Worm (Caenorhabditis elegans) whole organism, L1 larva: Measurements from ENCODE around the gene cua-1.

Experiments used
- C34B4.2 ChIP-seq: sonication (generic microtip); optimal IDR thresholded peaks from 2 replicates; lab custom pipeline; 2017; ENCODE audit warnings: mild to moderate bottlenecking, missing genetic modification characterization, missing compliant biosample characterization
- aly-2 ChIP-seq: fragments of 150-350 bp; optimal IDR thresholded peaks from 2 replicates; lab custom pipeline; 2014; ENCODE audit warnings: missing biosample characterization, missing genetic modification characterization
- blmp-1 ChIP-seq: fragments of 150-350 bp; optimal IDR thresholded peaks from 2 replicates; lab custom pipeline; 2014; ENCODE audit warnings: missing biosample characterization, missing genetic modification characterization
- ceh-63 ChIP-seq: fragments of 200-800 bp; sonication (Bioruptor generic); optimal IDR thresholded peaks from 2 replicates; lab custom pipeline; 2018; ENCODE audit warnings: mild to moderate bottlenecking, missing genetic modification characterization, missing compliant biosample characterization
- ceh-82 ChIP-seq, 3 experiments: fragments of 150-350 bp in 1 of 3; sonication (generic microtip) in 2 of 3; optimal IDR thresholded peaks; 2 replicates each; lab custom pipeline; 2014 to 2017; ENCODE audit warnings: missing biosample characterization in 3 of 3, missing genetic modification characterization in 3 of 3
- ceh-88 ChIP-seq: fragments of 200-800 bp; sonication (Bioruptor generic); IDR thresholded peaks from 2 replicates; pipeline ENCODE4 v1.3.6; 2022; ENCODE audit warnings: missing genetic modification characterization, missing compliant biosample characterization
- dpl-1 ChIP-seq, 3 experiments: fragments of 150-350 bp in 2 of 3; sonication (generic microtip) in 1 of 3; optimal IDR thresholded peaks; 2 replicates each; lab custom pipeline; 2014 to 2017; ENCODE audit warnings: missing biosample characterization in 3 of 3, missing genetic modification characterization in 3 of 3, missing genetic modification reagents in 3 of 3
- efl-1 ChIP-seq, 4 experiments: fragments of 150-350 bp; optimal IDR thresholded peaks in 3 of 4; peaks in 1 of 4; 1 replicate in 1 of 4; 2 replicates in 3 of 4; lab custom pipeline; 2014; ENCODE audit warnings: missing biosample characterization in 2 of 4, missing genetic modification characterization in 2 of 4, missing genetic modification reagents in 2 of 4
- egl-27 ChIP-seq, 2 experiments: fragments of 150-350 bp in 1 of 2; sonication (generic microtip); optimal IDR thresholded peaks; 3 replicates each; lab custom pipeline; 2017 to 2018; ENCODE audit warnings: missing biosample characterization in 2 of 2, missing genetic modification characterization in 2 of 2, missing genetic modification reagents in 2 of 2
- elt-3 ChIP-seq, 6 experiments: fragments of 150-350 bp in 1 of 6; sonication (generic microtip); optimal IDR thresholded peaks; 2 replicates each; lab custom pipeline; 2017 to 2018; ENCODE audit warnings: missing biosample characterization in 6 of 6, missing genetic modification characterization in 6 of 6, inconsistent platforms in 1 of 6
- fkh-10 ChIP-seq: sonication (generic microtip); optimal IDR thresholded peaks from 2 replicates; lab custom pipeline; 2017; ENCODE audit warnings: missing biosample characterization, missing genetic modification reagents, missing genetic modification characterization
- fkh-4 ChIP-seq: sonication (generic microtip); optimal IDR thresholded peaks from 2 replicates; lab custom pipeline; 2016; ENCODE audit warnings: missing compliant biosample characterization, missing genetic modification characterization, borderline replicate concordance
- fkh-8 ChIP-seq: sonication (generic microtip); optimal IDR thresholded peaks from 2 replicates; lab custom pipeline; 2016; ENCODE audit warnings: mild to moderate bottlenecking, missing genetic modification characterization, missing compliant biosample characterization
- hlh-17 ChIP-seq: fragments of 200-800 bp; sonication (Bioruptor generic); optimal IDR thresholded peaks from 2 replicates; lab custom pipeline; 2018; ENCODE audit warnings: missing genetic modification characterization, mild to moderate bottlenecking, missing compliant biosample characterization, moderate library complexity, borderline replicate concordance
- hpl-2 ChIP-seq: fragments of 150-350 bp; optimal IDR thresholded peaks from 2 replicates; lab custom pipeline; 2014; ENCODE audit warnings: missing biosample characterization, missing genetic modification reagents, missing genetic modification characterization
- isw-1 ChIP-seq: fragments of 200-800 bp; sonication (Bioruptor generic); IDR thresholded peaks from 2 replicates; pipeline ENCODE4 v1.3.6; 2022; ENCODE audit warnings: missing genetic modification characterization, missing compliant biosample characterization
- jun-1 ChIP-seq: fragments of 150-350 bp; optimal IDR thresholded peaks from 2 replicates; lab custom pipeline; 2014; ENCODE audit warnings: missing biosample characterization, missing genetic modification reagents, missing genetic modification characterization
- lin-13 ChIP-seq: fragments of 150-350 bp; optimal IDR thresholded peaks from 2 replicates; lab custom pipeline; 2014; ENCODE audit warnings: missing biosample characterization, missing genetic modification reagents, missing genetic modification characterization
- lin-35 ChIP-seq, 2 experiments: fragments of 150-350 bp; optimal IDR thresholded peaks; 2 replicates each; lab custom pipeline; 2014; ENCODE audit warnings: missing biosample characterization in 2 of 2, missing genetic modification characterization in 2 of 2, missing genetic modification reagents in 2 of 2
- lsy-2 ChIP-seq, 2 experiments: fragments of 150-350 bp; optimal IDR thresholded peaks; 2 replicates each; lab custom pipeline; 2014; ENCODE audit warnings: missing biosample characterization in 2 of 2, missing genetic modification characterization in 2 of 2
- mef-2 ChIP-seq: fragments of 150-350 bp; optimal IDR thresholded peaks from 2 replicates; lab custom pipeline; 2014; ENCODE audit warnings: missing biosample characterization, missing genetic modification characterization
- nhr-19 ChIP-seq: fragments of 200-800 bp; sonication (Bioruptor generic); conservative IDR thresholded peaks from 2 replicates; pipeline ENCODE4 v1.3.6; 2022; ENCODE audit warnings: missing genetic modification characterization, missing compliant biosample characterization
- nhr-20 ChIP-seq: sonication (generic microtip); optimal IDR thresholded peaks from 2 replicates; lab custom pipeline; 2016; ENCODE audit warnings: mild to moderate bottlenecking, missing genetic modification characterization, missing compliant biosample characterization
- nhr-47 ChIP-seq: sonication (generic microtip); optimal IDR thresholded peaks from 2 replicates; lab custom pipeline; 2016; ENCODE audit warnings: mild to moderate bottlenecking, missing genetic modification characterization, moderate library complexity, missing compliant biosample characterization
- nhr-85 ChIP-seq: sonication (generic microtip); peaks from one replicate; lab custom pipeline; 2016; ENCODE audit warnings: missing genetic modification characterization, inconsistent platforms, missing compliant biosample characterization
- nhr-90 ChIP-seq: sonication (generic microtip); optimal IDR thresholded peaks from 2 replicates; lab custom pipeline; 2016; ENCODE audit warnings: mild to moderate bottlenecking, missing genetic modification characterization, missing compliant biosample characterization; ENCODE audit not compliant: poor library complexity
- pax-3 ChIP-seq: fragments of 200-800 bp; sonication (Bioruptor generic); optimal IDR thresholded peaks from 2 replicates; lab custom pipeline; 2018; ENCODE audit warnings: mild to moderate bottlenecking, missing genetic modification characterization, moderate library complexity, missing compliant biosample characterization
- pqm-1 ChIP-seq: sonication (generic microtip); optimal IDR thresholded peaks from 3 replicates; lab custom pipeline; 2017; ENCODE audit warnings: missing biosample characterization, missing genetic modification characterization
- rnt-1 ChIP-seq: sonication (generic microtip); optimal IDR thresholded peaks from 2 replicates; lab custom pipeline; 2016; ENCODE audit warnings: mild to moderate bottlenecking, missing genetic modification characterization, moderate library complexity, missing compliant biosample characterization
- skn-1 ChIP-seq: fragments of 150-350 bp; optimal IDR thresholded peaks from 2 replicates; lab custom pipeline; 2014; ENCODE audit warnings: missing biosample characterization, missing genetic modification characterization
- snu-23 ChIP-seq: sonication (generic microtip); optimal IDR thresholded peaks from 2 replicates; lab custom pipeline; 2016; ENCODE audit warnings: missing genetic modification characterization, missing compliant biosample characterization
- sox-4 ChIP-seq: sonication (generic microtip); optimal IDR thresholded peaks from 2 replicates; lab custom pipeline; 2016; ENCODE audit warnings: missing genetic modification characterization, missing compliant biosample characterization
- swsn-7 ChIP-seq: sonication (generic microtip); optimal IDR thresholded peaks from 2 replicates; lab custom pipeline; 2016; ENCODE audit warnings: missing genetic modification characterization, missing compliant biosample characterization
- tlp-1 ChIP-seq: fragments of 150-350 bp; optimal IDR thresholded peaks from 2 replicates; lab custom pipeline; 2014; ENCODE audit warnings: missing biosample characterization, missing genetic modification characterization
- unc-98 ChIP-seq: fragments of 200-800 bp; sonication (Bioruptor generic); IDR thresholded peaks from 2 replicates; pipeline ENCODE4 v1.3.6; 2022; ENCODE audit warnings: missing genetic modification characterization, missing compliant biosample characterization
- vab-15 ChIP-seq: sonication (generic microtip); optimal IDR thresholded peaks from 2 replicates; lab custom pipeline; 2017; ENCODE audit warnings: missing genotype, mild to moderate bottlenecking, missing genetic modification characterization, missing compliant biosample characterization
- xbp-1 ChIP-seq: sonication (generic microtip); optimal IDR thresholded peaks from 2 replicates; lab custom pipeline; 2016; ENCODE audit warnings: missing genetic modification characterization, missing compliant biosample characterization
- zag-1 ChIP-seq: fragments of 150-350 bp; optimal IDR thresholded peaks from 2 replicates; lab custom pipeline; 2014; ENCODE audit warnings: missing biosample characterization, missing genetic modification characterization
- zip-4 ChIP-seq: fragments of 200-800 bp; sonication (Bioruptor generic); optimal IDR thresholded peaks from 2 replicates; lab custom pipeline; 2018; ENCODE audit warnings: mild to moderate bottlenecking, missing genetic modification characterization, moderate library complexity, missing compliant biosample characterization
- ztf-11 ChIP-seq, 2 experiments: sonication (generic microtip); optimal IDR thresholded peaks; 2 replicates each; lab custom pipeline; 2016 to 2017; ENCODE audit warnings: missing genetic modification characterization in 2 of 2, missing biosample characterization in 1 of 2, missing compliant biosample characterization in 1 of 2
- ztf-4 ChIP-seq: fragments of 150-350 bp; optimal IDR thresholded peaks from 2 replicates; lab custom pipeline; 2014; ENCODE audit warnings: missing biosample characterization, missing genetic modification characterization

Gene cua-1

DNA sequence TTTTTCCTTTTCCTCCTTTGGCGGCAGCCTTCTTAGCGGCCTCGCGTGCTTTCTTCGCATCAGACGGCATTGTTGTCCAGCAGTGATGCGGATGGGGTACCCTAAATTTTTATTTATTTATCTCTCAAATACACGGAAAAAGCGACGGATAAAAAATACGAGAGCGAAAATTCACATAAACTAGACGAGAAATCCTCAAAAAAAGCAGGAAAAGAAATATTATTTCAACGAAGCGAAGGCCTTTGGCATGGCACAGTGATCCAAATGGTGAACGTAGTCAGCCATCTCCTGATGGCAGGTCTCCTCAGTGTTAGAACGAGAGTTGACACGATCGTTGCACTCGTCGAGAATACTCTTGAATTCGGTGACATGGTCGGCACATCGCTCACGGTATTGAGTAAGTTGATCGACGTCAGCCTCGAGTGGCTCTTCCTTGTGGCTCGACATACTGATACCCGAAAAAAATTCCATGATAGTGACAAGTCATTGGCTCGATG, 7.1 kb upstream of the cua-1 start, which contains the start of the genes abcf-2 and T27E9.2:
Gene abcf-2, minus strand, starts transcription at position 101 of the 497 bp plus-strand sequence.
Gene T27E9.2, minus strand, starts transcription at position 447 of the 497 bp plus-strand sequence.
- no peak for TF ChIP-seq vab-15
- TF ChIP-seq efl-1 (optimal IDR thresholded peaks at IDR 0.05; lab: Kevin White, UChicago) = no peak
- TF ChIP-seq efl-1 (GFP tag; optimal IDR thresholded peaks at IDR 0.05 in 1 of 2; lab: Kevin White, UChicago) = peak in 1 of 2 experiments; percentile 86

DNA sequence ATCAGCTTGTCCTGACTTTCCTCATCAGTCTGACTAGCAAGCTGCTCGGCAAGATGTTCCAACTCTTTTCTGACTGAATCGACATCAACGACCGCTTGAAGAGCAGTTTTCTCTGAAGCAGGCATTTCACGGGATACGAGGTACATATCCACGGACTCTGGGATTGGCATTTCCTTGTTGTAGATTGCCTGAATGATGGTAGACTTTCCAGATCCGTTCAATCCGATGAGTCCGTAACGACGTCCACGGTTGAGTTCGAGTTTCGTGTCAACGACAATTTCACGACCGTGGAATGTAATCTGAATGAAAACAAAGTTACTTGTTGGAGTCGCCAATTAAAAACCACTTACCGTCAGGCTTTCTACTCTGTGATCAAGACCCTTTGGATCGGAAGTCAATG, 6.4 kb upstream of the cua-1 start:
- TF ChIP-seq snu-23 (no peak), efl-1 (optimal IDR thresholded peaks at IDR 0.05; lab: Kevin White, UChicago) (no peak), efl-1 (GFP tag; optimal IDR thresholded peaks at IDR 0.05 in 1 of 2; lab: Kevin White, UChicago) (peak in 1 of 2 experiments; percentile 61), nhr-85 (tag; lab: Kevin White, UChicago) (peak; percentile 67), ztf-11 (tag; optimal IDR thresholded peaks at IDR 0.05; lab: Kevin White, UChicago) (no peak)
- TF ChIP-seq, all 84 proteins: peak for 2

DNA sequence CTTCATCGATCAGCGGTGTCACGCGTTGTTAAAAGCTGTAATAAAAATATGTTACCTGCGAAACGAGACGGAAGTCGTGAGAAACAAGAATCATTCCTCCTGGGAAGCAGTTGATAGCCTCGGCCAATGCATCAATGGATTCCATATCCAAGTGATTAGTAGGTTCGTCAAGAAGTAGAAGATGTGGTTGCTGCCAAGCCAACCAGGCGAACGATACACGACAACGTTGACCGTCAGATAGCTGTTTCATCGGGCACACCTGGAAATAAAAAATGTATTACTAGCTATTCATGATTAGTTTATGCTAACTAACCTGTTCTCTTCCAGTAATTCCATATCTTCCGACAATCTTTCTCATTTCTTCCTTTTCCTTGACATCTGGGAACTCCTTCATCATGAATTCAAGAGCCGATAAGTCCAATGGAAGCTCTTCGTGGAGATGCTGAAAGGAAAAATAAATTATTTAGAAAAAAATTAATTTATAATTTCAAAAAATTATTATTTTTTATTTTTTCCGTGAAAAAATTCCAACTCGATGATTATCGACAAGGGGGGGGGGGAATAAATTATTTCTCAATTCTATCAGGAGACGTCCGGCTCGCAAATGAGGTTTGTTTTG, 4.0 kb upstream of the cua-1 start, which contains the start of gene tag-164:
Gene tag-164, plus strand, starts transcription at position 569 of the 619 bp plus-strand sequence.
- TF ChIP-seq jun-1 (tag; lab: Kevin White, UChicago) (no peak), fkh-8 (tag; lab: Kevin White, UChicago) (no peak), unc-98 (GFP tag; lab: Robert Waterston, UW) (no peak), pqm-1 (tag; lab: Kevin White, UChicago) (no peak), ztf-11 (tag; optimal IDR thresholded peaks at IDR 0.05; lab: Kevin White, UChicago) (no peak), fkh-4 (tag; lab: Kevin White, UChicago) (no peak), ztf-4 (tag; lab: Kevin White, UChicago) (no peak), ceh-63 (GFP tag; lab: Kevin White, UChicago) (no peak), nhr-19 (GFP tag; lab: Robert Waterston, UW) (no peak), C34B4.2 (tag; lab: Kevin White, UChicago) (no peak), ceh-82 (tag; optimal IDR thresholded peaks at IDR 0.05; lab: Kevin White, UChicago) (no peak), pax-3 (tag; lab: Kevin White, UChicago) (no peak), zag-1 (tag; lab: Kevin White, UChicago) (no peak), aly-2 (tag; lab: Kevin White, UChicago) (no peak), elt-3 (tag; optimal IDR thresholded peaks at IDR 0.05; lab: Kevin White, UChicago) (no peak), lin-13 (GFP tag; lab: Kevin White, UChicago) (no peak)

- TF ChIP-seq blmp-1 = no peak
- TF ChIP-seq nhr-90 (tag; lab: Kevin White, UChicago) = no peak
- no peak for TF ChIP-seq jun-1 (tag; lab: Kevin White, UChicago)
- no peak for TF ChIP-seq swsn-7 (tag; lab: Kevin White, UChicago)
- TF ChIP-seq ceh-88 (GFP tag; lab: Robert Waterston, UW) = no peak
- no peak for TF ChIP-seq skn-1 (tag; lab: Kevin White, UChicago)
- TF ChIP-seq rnt-1 (tag; lab: Kevin White, UChicago) = no peak
- no peak for TF ChIP-seq hpl-2 (GFP tag; lab: Kevin White, UChicago)
- TF ChIP-seq, all 84 proteins: peak for 0
Observed at ce11 chrIII:13457305-13457704, 2.2 kb upstream of the cua-1 start.

DNA sequence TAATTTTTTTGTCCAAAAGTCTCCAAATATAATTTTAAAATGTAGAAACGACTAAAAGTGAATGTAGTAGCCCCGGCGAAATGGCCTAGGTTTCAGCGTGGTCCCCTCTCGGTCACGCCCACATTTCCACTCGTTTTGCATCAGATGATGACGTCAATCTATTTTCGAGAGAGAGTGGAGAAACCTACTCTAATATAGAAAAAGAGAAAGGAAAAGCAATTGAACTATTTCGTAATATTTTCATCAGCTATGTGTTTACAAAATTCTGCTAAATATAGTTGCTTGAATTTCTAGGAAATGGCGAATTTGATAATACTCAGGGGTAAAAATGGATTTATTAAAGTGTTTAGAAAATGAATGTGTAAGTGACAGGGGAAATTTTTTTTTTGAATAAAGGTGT, 709 bp upstream of the cua-1 start:
- TF ChIP-seq hlh-17 (GFP tag; lab: Kevin White, UChicago) (no peak), dpl-1 (GFP tag; optimal IDR thresholded peaks at IDR 0.05; lab: Kevin White, UChicago) (peak in 1 of 3 experiments; percentile 35), nhr-47 (peak; percentile 51), ztf-4 (tag; lab: Kevin White, UChicago) (no peak), zip-4 (GFP tag; lab: Kevin White, UChicago) (peak; percentile 50), fkh-8 (tag; lab: Kevin White, UChicago) (peak; percentile 43), sox-4 (tag; lab: Kevin White, UChicago) (no peak), nhr-20 (tag; lab: Kevin White, UChicago) (no peak), blmp-1 (peak; percentile 10), isw-1 (GFP tag; lab: Robert Waterston, UW) (peak; percentile 35; the same call in 1 of the 2 replicates), ceh-82 (tag; optimal IDR thresholded peaks at IDR 0.05; lab: Kevin White, UChicago) (peak in 2 of 3 experiments; percentile 4 to 41), xbp-1 (tag; lab: Kevin White, UChicago) (peak; percentile 22), lin-35 (GFP tag; optimal IDR thresholded peaks at IDR 0.05; lab: Kevin White, UChicago) (peak in 1 of 2 experiments; percentile 48), lin-13 (GFP tag; lab: Kevin White, UChicago) (peak; percentile 35), egl-27 (tag; optimal IDR thresholded peaks at IDR 0.05; lab: Kevin White, UChicago) (no peak), lsy-2 (tag; optimal IDR thresholded peaks at IDR 0.05; lab: Kevin White, UChicago) (peak; percentile 51 to 71), mef-2 (tag; lab: Kevin White, UChicago) (peak; percentile 84), tlp-1 (no peak), fkh-10 (GFP tag; lab: Kevin White, UChicago) (peak; percentile 31)
